Worm (Caenorhabditis elegans) whole organism, L4 larva: ENCODE data around the gene K08E4.7.
A peak's percentile ranks its signal among the peaks of the same experiment; 100 is the strongest.

Experiments used
- F10B5.3 ChIP-seq: sonication (generic microtip); optimal IDR thresholded peaks from 2 replicates; lab custom pipeline; 2016; ENCODE audit warnings: mild to moderate bottlenecking, missing genetic modification characterization, missing compliant biosample characterization
- F26F4.8 ChIP-seq: fragments of 200-800 bp; sonication (Bioruptor generic); conservative IDR thresholded peaks from 2 replicates; pipeline ENCODE4 v1.3.6; 2022; ENCODE audit warnings: missing genetic modification characterization, missing compliant biosample characterization
- R02D3.7 ChIP-seq: fragments of 150-350 bp; sonication (generic microtip); optimal IDR thresholded peaks from 3 replicates; lab custom pipeline; 2014; ENCODE audit warnings: missing biosample characterization, missing genetic modification characterization
- T20F7.1 ChIP-seq: fragments of 200-800 bp; sonication (Bioruptor generic); optimal IDR thresholded peaks from 2 replicates; lab custom pipeline; 2018; ENCODE audit warnings: mild to moderate bottlenecking, missing genetic modification characterization, missing compliant biosample characterization
- Y105C5A.15 ChIP-seq: fragments of 200-800 bp; sonication (Bioruptor generic); IDR thresholded peaks from 2 replicates; pipeline ENCODE4 v1.3.6; 2022; ENCODE audit warnings: missing genetic modification characterization, missing compliant biosample characterization
- Y48G9A.11 ChIP-seq: fragments of 200-800 bp; sonication (Bioruptor generic); IDR thresholded peaks from 2 replicates; pipeline ENCODE4 v1.3.6; 2022; ENCODE audit warnings: missing genetic modification reagents, missing genetic modification characterization, missing compliant biosample characterization
- Y5F2A.4 ChIP-seq: fragments of 200-800 bp; sonication (Bioruptor generic); optimal IDR thresholded peaks from 2 replicates; lab custom pipeline; 2018; ENCODE audit warnings: mild to moderate bottlenecking, missing genetic modification characterization, missing compliant biosample characterization
- ZK337.2 ChIP-seq: fragments of 200-800 bp; sonication (Bioruptor generic); IDR thresholded peaks from 2 replicates; pipeline ENCODE4 v1.3.6; 2022; ENCODE audit warnings: missing genetic modification reagents, missing genetic modification characterization, missing compliant biosample characterization
- aly-2 ChIP-seq: sonication (generic microtip); optimal IDR thresholded peaks from 2 replicates; lab custom pipeline; 2018; ENCODE audit warnings: missing biosample characterization, missing genetic modification characterization
- ama-1 ChIP-seq: fragments of 150-350 bp; optimal IDR thresholded peaks from 2 replicates; lab custom pipeline; 2014; ENCODE audit warnings: inconsistent platforms, mixed read lengths
- arid-1 ChIP-seq: fragments of 200-800 bp; sonication (Bioruptor generic); conservative IDR thresholded peaks from 2 replicates; pipeline ENCODE4 v1.3.6; 2022; ENCODE audit warnings: missing genetic modification reagents, missing genetic modification characterization, missing compliant biosample characterization
- ceh-28 ChIP-seq: fragments of 150-350 bp; optimal IDR thresholded peaks from 2 replicates; lab custom pipeline; 2014; ENCODE audit warnings: missing biosample characterization, missing genetic modification reagents, missing genetic modification characterization
- ceh-82 ChIP-seq: sonication (generic microtip); optimal IDR thresholded peaks from 2 replicates; lab custom pipeline; 2017; ENCODE audit warnings: missing biosample characterization, missing genetic modification characterization
- ctbp-1 ChIP-seq: fragments of 200-800 bp; sonication (Bioruptor generic); IDR thresholded peaks from 2 replicates; pipeline ENCODE4 v1.3.6; 2022; ENCODE audit warnings: missing genetic modification reagents, missing genetic modification characterization, missing compliant biosample characterization
- daf-12 ChIP-seq: fragments of 150-350 bp; optimal IDR thresholded peaks from 2 replicates; lab custom pipeline; 2014; ENCODE audit warnings: missing biosample characterization, missing genetic modification reagents, missing genetic modification characterization
- daf-16 ChIP-seq, 3 experiments: sonication (generic microtip); optimal IDR thresholded peaks; 2 replicates each; lab custom pipeline; 2016 to 2017; ENCODE audit warnings: missing genetic modification characterization in 3 of 3, missing genetic modification reagents in 3 of 3, mild to moderate bottlenecking in 2 of 3, missing compliant biosample characterization in 2 of 3, missing biosample characterization in 1 of 3, moderate library complexity in 1 of 3
- daf-19 ChIP-seq: fragments of 200-800 bp; sonication (Bioruptor generic); conservative IDR thresholded peaks from 2 replicates; pipeline ENCODE4 v1.3.6; 2022; ENCODE audit warnings: missing genetic modification characterization, missing compliant biosample characterization
- dmd-8 ChIP-seq: fragments of 200-800 bp; sonication (Bioruptor generic); IDR thresholded peaks from 2 replicates; pipeline ENCODE4 v1.3.6; 2022; ENCODE audit warnings: missing genetic modification characterization, missing compliant biosample characterization
- dpl-1 ChIP-seq: fragments of 150-350 bp; optimal IDR thresholded peaks from 2 replicates; lab custom pipeline; 2014; ENCODE audit warnings: missing biosample characterization, missing genetic modification reagents, missing genetic modification characterization
- dve-1 ChIP-seq: sonication (generic microtip); optimal IDR thresholded peaks from 2 replicates; lab custom pipeline; 2017; ENCODE audit warnings: antibody characterized with exemption, mild to moderate bottlenecking, missing genetic modification characterization, missing compliant biosample characterization; ENCODE audit not compliant: insufficient read depth
- egl-27 ChIP-seq: sonication (generic microtip); optimal IDR thresholded peaks from 3 replicates; lab custom pipeline; 2017; ENCODE audit warnings: missing biosample characterization, missing genetic modification reagents, missing genetic modification characterization
- fos-1 ChIP-seq: fragments of 150-350 bp; optimal IDR thresholded peaks from 2 replicates; lab custom pipeline; 2014; ENCODE audit warnings: missing biosample characterization, missing genetic modification characterization
- gei-8 ChIP-seq: fragments of 200-800 bp; sonication (Bioruptor generic); optimal IDR thresholded peaks from 2 replicates; lab custom pipeline; 2018; ENCODE audit warnings: mild to moderate bottlenecking, missing genetic modification characterization, missing compliant biosample characterization
- hif-1 ChIP-seq, 2 experiments: sonication (generic microtip); optimal IDR thresholded peaks; 2 replicates each; lab custom pipeline; 2016 to 2017; ENCODE audit warnings: missing compliant biosample characterization in 2 of 2, missing genetic modification characterization in 2 of 2, missing genetic modification reagents in 2 of 2, missing genotype in 2 of 2, mild to moderate bottlenecking in 1 of 2
- hlh-11 ChIP-seq: fragments of 200-800 bp; sonication (Bioruptor generic); optimal IDR thresholded peaks from 2 replicates; lab custom pipeline; 2018; ENCODE audit warnings: mild to moderate bottlenecking, missing genetic modification characterization, missing compliant biosample characterization
- hlh-30 ChIP-seq: sonication (generic microtip); optimal IDR thresholded peaks from 2 replicates; lab custom pipeline; 2017; ENCODE audit warnings: antibody characterized with exemption, mild to moderate bottlenecking, missing genetic modification characterization, missing compliant biosample characterization; ENCODE audit not compliant: insufficient read depth
- hmg-1.1 ChIP-seq: fragments of 200-800 bp; sonication (Bioruptor generic); IDR thresholded peaks from 2 replicates; pipeline ENCODE4 v1.3.6; 2022; ENCODE audit warnings: missing genetic modification reagents, missing genetic modification characterization, missing compliant biosample characterization
- jun-1 ChIP-seq: fragments of 150-350 bp; optimal IDR thresholded peaks from 2 replicates; lab custom pipeline; 2014; ENCODE audit warnings: missing biosample characterization, missing genetic modification reagents, missing genetic modification characterization
- lin-1 ChIP-seq: fragments of 200-800 bp; sonication (Bioruptor generic); IDR thresholded peaks from 2 replicates; pipeline ENCODE4 v1.3.6; 2022; ENCODE audit warnings: missing genetic modification reagents, missing genetic modification characterization, missing compliant biosample characterization
- lsy-2 ChIP-seq, 2 experiments: fragments of 150-350 bp in 1 of 2; sonication (generic microtip) in 1 of 2; optimal IDR thresholded peaks; 2 replicates each; lab custom pipeline; 2014 to 2017; ENCODE audit warnings: missing biosample characterization in 2 of 2, missing genetic modification characterization in 2 of 2
- mdl-1 ChIP-seq, 2 experiments: fragments of 150-350 bp in 1 of 2; sonication (generic microtip) in 1 of 2; optimal IDR thresholded peaks; 2 replicates each; lab custom pipeline; 2014 to 2017; ENCODE audit warnings: missing biosample characterization in 2 of 2, missing genetic modification characterization in 2 of 2
- mes-2 ChIP-seq: sonication (generic microtip); optimal IDR thresholded peaks from 2 replicates; lab custom pipeline; 2016; ENCODE audit warnings: missing genotype, mild to moderate bottlenecking, missing genetic modification characterization, missing compliant biosample characterization; ENCODE audit not compliant: poor library complexity, severe bottlenecking
- nhr-102 ChIP-seq: sonication (generic microtip); optimal IDR thresholded peaks from 2 replicates; lab custom pipeline; 2016; ENCODE audit warnings: mild to moderate bottlenecking, missing genetic modification characterization, moderate library complexity, missing compliant biosample characterization
- nhr-237 ChIP-seq: sonication (generic microtip); optimal IDR thresholded peaks from 2 replicates; lab custom pipeline; 2017; ENCODE audit warnings: missing biosample characterization, missing genetic modification characterization
- nhr-28 ChIP-seq: fragments of 150-350 bp; optimal IDR thresholded peaks from 2 replicates; lab custom pipeline; 2014; ENCODE audit warnings: missing biosample characterization, missing genetic modification characterization
- nhr-41 ChIP-seq: fragments of 200-800 bp; sonication (Bioruptor generic); IDR thresholded peaks from 2 replicates; pipeline ENCODE4 v1.3.6; 2022; ENCODE audit warnings: missing genetic modification reagents, missing genetic modification characterization, missing compliant biosample characterization
- nhr-42 ChIP-seq: fragments of 200-800 bp; sonication (Bioruptor generic); IDR thresholded peaks from 2 replicates; pipeline ENCODE4 v1.3.6; 2022; ENCODE audit warnings: missing genetic modification characterization, missing compliant biosample characterization
- nhr-48 ChIP-seq: sonication (generic microtip); optimal IDR thresholded peaks from 2 replicates; lab custom pipeline; 2016; ENCODE audit warnings: mild to moderate bottlenecking, missing genetic modification characterization, missing compliant biosample characterization
- saeg-2 ChIP-seq: fragments of 200-800 bp; sonication (Bioruptor generic); IDR thresholded peaks from 2 replicates; pipeline ENCODE4 v1.3.6; 2022; ENCODE audit warnings: missing genetic modification reagents, missing genetic modification characterization, missing compliant biosample characterization
- set-16 ChIP-seq: fragments of 200-800 bp; sonication (Bioruptor generic); IDR thresholded peaks from 2 replicates; pipeline ENCODE4 v1.3.6; 2022; ENCODE audit warnings: missing genetic modification reagents, missing genetic modification characterization, missing compliant biosample characterization
- spr-1 ChIP-seq: sonication (generic microtip); optimal IDR thresholded peaks from 2 replicates; lab custom pipeline; 2016; ENCODE audit warnings: mild to moderate bottlenecking, missing genetic modification characterization, missing compliant biosample characterization
- unc-130 ChIP-seq: sonication (generic microtip); optimal IDR thresholded peaks from 2 replicates; lab custom pipeline; 2016; ENCODE audit warnings: missing genetic modification reagents, missing genetic modification characterization, missing compliant biosample characterization
- vab-7 ChIP-seq: fragments of 200-800 bp; sonication (Bioruptor generic); IDR thresholded peaks from 2 replicates; pipeline ENCODE4 v1.3.6; 2022; ENCODE audit warnings: missing genetic modification reagents, missing genetic modification characterization, missing compliant biosample characterization
- zip-11 ChIP-seq: fragments of 200-800 bp; sonication (Bioruptor generic); IDR thresholded peaks from 2 replicates; pipeline ENCODE4 v1.3.6; 2022; ENCODE audit warnings: missing genetic modification characterization, missing compliant biosample characterization
- ztf-11 ChIP-seq: fragments of 150-350 bp; optimal IDR thresholded peaks from 2 replicates; lab custom pipeline; 2014; ENCODE audit warnings: missing biosample characterization, missing genetic modification characterization
- ztf-7 ChIP-seq: fragments of 150-350 bp; optimal IDR thresholded peaks from 2 replicates; lab custom pipeline; 2014; ENCODE audit warnings: missing biosample characterization, missing genetic modification characterization

The K08E4.7 gene

ce11 chrIV:12078112-12078812 lies 2.7 kb downstream of the K08E4.7 start, which contains the start of gene tmed-1:
tmed-1 (minus strand) TSS chrIV:12078162.
- TF ChIP-seq fos-1 (tag; lab: Kevin White, UChicago) (no peak), hlh-30 (tag; lab: Kevin White, UChicago) (no peak), R02D3.7 (no peak), nhr-41 (GFP tag; lab: Robert Waterston, UW) (no peak), nhr-48 (tag; lab: Kevin White, UChicago) (no peak), unc-130 (no peak), dpl-1 (no peak), daf-16 (GFP tag; optimal IDR thresholded peaks at IDR 0.05; lab: Kevin White, UChicago) (no peak), daf-16 (tag; optimal IDR thresholded peaks at IDR 0.05; lab: Kevin White, UChicago) (no peak), gei-8 (GFP tag; lab: Kevin White, UChicago) (no peak), dve-1 (tag; lab: Kevin White, UChicago) (no peak), nhr-42 (GFP tag; lab: Robert Waterston, UW) (no peak), ama-1 (lab: Kevin White, UChicago) (no peak), mes-2 (tag; lab: Kevin White, UChicago) (no peak), daf-12 (tag; lab: Kevin White, UChicago) (no peak), ZK337.2 (GFP tag; lab: Robert Waterston, UW) (no peak), hlh-11 (tag; lab: Kevin White, UChicago) (no peak), ztf-11 (tag; lab: Kevin White, UChicago) (no peak), nhr-102 (tag; lab: Kevin White, UChicago) (no peak), ceh-82 (tag; lab: Kevin White, UChicago) (no peak)

- TF ChIP-seq hmg-1.1 (GFP tag; lab: Robert Waterston, UW) (0 out of 2 replicates have a peak, but pooled peaks have one; percentile 25), arid-1 (GFP tag; lab: Robert Waterston, UW) (no peak), ztf-7 (no peak), hif-1 (tag; optimal IDR thresholded peaks at IDR 0.05; lab: Kevin White, UChicago) (peak in 1 of 2 experiments; percentile 1), ZK337.2 (GFP tag; lab: Robert Waterston, UW) (no peak), set-16 (GFP tag; lab: Robert Waterston, UW) (no peak), jun-1 (tag; lab: Kevin White, UChicago) (no peak), spr-1 (tag; lab: Kevin White, UChicago) (no peak), ceh-28 (tag; lab: Kevin White, UChicago) (no peak), mdl-1 (tag; optimal IDR thresholded peaks at IDR 0.05; lab: Kevin White, UChicago) (peak in 1 of 2 experiments; percentile 84), aly-2 (tag; lab: Kevin White, UChicago) (no peak), nhr-28 (tag; lab: Kevin White, UChicago) (peak; percentile 19), Y105C5A.15 (GFP tag; lab: Robert Waterston, UW) (no peak), F10B5.3 (tag; lab: Kevin White, UChicago) (no peak), lsy-2 (tag; optimal IDR thresholded peaks at IDR 0.05; lab: Kevin White, UChicago) (peak in 1 of 2 experiments; percentile 64), Y48G9A.11 (no peak), dmd-8 (GFP tag; lab: Robert Waterston, UW) (no peak), nhr-42 (GFP tag; lab: Robert Waterston, UW) (no peak), lin-1 (GFP tag; lab: Robert Waterston, UW) (no peak), nhr-48 (tag; lab: Kevin White, UChicago) (no peak), vab-7 (GFP tag; lab: Robert Waterston, UW) (no peak), fos-1 (tag; lab: Kevin White, UChicago) (no peak), egl-27 (no peak), F26F4.8 (no peak), nhr-41 (GFP tag; lab: Robert Waterston, UW) (no peak), T20F7.1 (no peak), saeg-2 (GFP tag; lab: Robert Waterston, UW) (no peak), Y5F2A.4 (no peak), dpl-1 (peak; percentile 69), zip-11 (GFP tag; lab: Robert Waterston, UW) (no peak), gei-8 (GFP tag; lab: Kevin White, UChicago) (no peak), ctbp-1 (no peak), nhr-237 (no peak), daf-19 (no peak)
Observed at ce11 chrIV:12078907-12079523, 3.4 kb downstream of the K08E4.7 start, which contains the start of gene lex-1. lex-1 (plus strand) TSS chrIV:12079473.
